Fruit fly (Drosophila melanogaster) S2 (cell line): Measurements from ENCODE around the gene cyr.

ENCODE experiments used
- CG8478 ChIP-seq: fragments of >200 bp; optimal IDR thresholded peaks from 2 replicates; lab custom pipeline; 2018
- CTCF ChIP-seq, 2 experiments: fragments of >200 bp; optimal IDR thresholded peaks; 2 replicates each; lab custom pipeline; 2018

dm6 chrX:8148556-8148955, 13.0 kb upstream of the cyr start, which contains the start of gene CG10959:
- TF ChIP-seq CG8478 (lab: Kevin White, UChicago) (no peak), CTCF (optimal IDR thresholded peaks at IDR 0.05; lab: Kevin White, UChicago) (no peak)
